Worm (Caenorhabditis elegans): ENCODE measurements around the gene cpg-18.

DNA sequence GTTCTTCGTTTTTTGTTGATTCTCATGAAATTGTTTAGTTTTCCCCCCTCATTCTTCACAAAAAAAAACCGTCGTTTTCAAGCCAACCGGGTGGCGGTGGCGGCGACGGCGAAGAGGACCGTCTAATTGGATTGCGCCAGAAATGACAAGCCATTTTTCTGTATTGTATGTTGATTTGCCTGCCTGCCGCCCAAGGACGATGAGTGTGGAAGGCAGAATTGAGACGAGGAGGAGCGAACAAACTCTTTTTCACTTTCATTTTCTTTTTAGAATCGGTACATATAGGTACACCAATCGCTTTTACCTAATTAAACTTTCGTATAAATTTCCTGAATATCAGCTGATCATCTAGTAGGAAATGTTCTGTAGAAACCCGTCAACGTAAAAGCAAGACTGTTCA is 33.2 kb upstream of the cpg-18 start:
- TF ChIP-seq egl-18 (GFP tag; IDR thresholded peaks at IDR 0.05): no peak
- no peak for TF ChIP-seq cebp-2 (GFP tag; IDR thresholded peaks at IDR 0.05)
- TF ChIP-seq Y53G8AR.9 (GFP tag; conservative IDR thresholded peaks at IDR 0.05): no peak
- TF ChIP-seq ama-1 (optimal IDR thresholded peaks at IDR 0.05): no peak
- TF ChIP-seq ama-1 (GFP tag; optimal IDR thresholded peaks at IDR 0.05): no peak
